Worm (Caenorhabditis elegans): Measurements from ENCODE around the gene C15H11.11.
A peak's percentile ranks its signal among the peaks of the same experiment; 100 is the strongest.

Gene C15H11.11

DNA sequence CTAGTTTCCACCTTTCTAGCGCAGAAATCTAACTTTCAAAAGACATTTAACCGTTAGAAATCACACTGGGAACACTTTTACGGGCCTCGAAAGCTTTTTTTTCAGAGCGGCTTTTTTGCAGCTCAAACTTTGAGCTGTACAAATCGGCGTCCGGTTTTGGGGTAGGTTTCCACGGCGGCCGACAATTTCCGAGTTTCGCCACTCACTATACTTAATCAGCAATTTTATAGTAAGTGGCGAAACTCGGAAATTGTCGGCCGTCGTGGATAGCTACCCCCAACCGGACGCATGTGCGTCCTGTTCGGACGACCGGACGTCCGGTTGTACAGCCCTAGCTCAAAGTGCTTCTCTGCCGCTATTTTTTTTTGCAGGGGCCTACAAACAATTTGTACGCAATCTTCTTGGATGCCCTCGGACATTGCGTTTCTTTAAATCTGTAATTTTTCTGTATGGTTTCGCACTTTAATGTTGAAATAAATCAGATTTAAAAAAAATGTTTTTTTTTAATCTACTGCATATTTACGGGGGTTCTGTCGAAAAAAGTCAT, 19.1 kb upstream of the C15H11.11 start:
- TF ChIP-seq snpc-1.2 (GFP tag; IDR thresholded peaks at IDR 0.05) (no peak), nhr-237 (tag; optimal IDR thresholded peaks at IDR 0.05) (no peak), hlh-30 (tag; optimal IDR thresholded peaks at IDR 0.05; ENCODE audit: insufficient read depth) (no peak), mdt-29 (GFP tag; IDR thresholded peaks at IDR 0.05) (no peak), lin-1 (GFP tag; IDR thresholded peaks at IDR 0.05) (no peak), dmd-8 (GFP tag; IDR thresholded peaks at IDR 0.05) (no peak), ztf-11 (tag; optimal IDR thresholded peaks at IDR 0.05) (no peak), F10B5.3 (tag; optimal IDR thresholded peaks at IDR 0.05) (no peak), ceh-28 (tag; optimal IDR thresholded peaks at IDR 0.05) (no peak), nhr-10 (tag; optimal IDR thresholded peaks at IDR 0.05) (no peak), pha-4 (GFP tag; IDR thresholded peaks at IDR 0.05) (no peak), pha-4 (tag; optimal IDR thresholded peaks at IDR 0.05) (no peak), nhr-76 (tag; optimal IDR thresholded peaks at IDR 0.05) (no peak), mes-2 (tag; optimal IDR thresholded peaks at IDR 0.05; ENCODE audit: poor library complexity, severe bottlenecking) (no peak), lsy-2 (tag; optimal IDR thresholded peaks at IDR 0.05) (no peak)

DNA sequence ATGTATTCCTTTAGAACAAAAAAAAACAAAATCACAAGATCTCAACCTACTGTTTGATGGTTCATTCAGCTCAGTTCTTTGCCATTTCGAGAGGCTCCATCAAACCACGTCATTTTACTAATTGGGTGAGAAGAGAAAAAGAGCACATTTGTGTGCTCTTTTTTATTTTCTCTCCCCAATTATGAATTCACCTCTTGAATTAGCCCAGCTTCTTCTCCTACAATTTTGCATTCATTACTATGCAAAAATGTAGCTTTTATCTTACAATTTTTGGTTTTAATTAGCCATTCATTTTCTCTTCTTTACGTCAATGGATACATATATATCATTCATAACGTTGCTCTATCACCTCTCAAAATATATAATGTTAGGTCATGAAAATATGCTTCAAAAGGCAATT, 9.7 kb upstream of the C15H11.11 start:
- no peak for TF ChIP-seq pha-4 (GFP tag; IDR thresholded peaks at IDR 0.05)
- TF ChIP-seq pha-4 (tag; optimal IDR thresholded peaks at IDR 0.05) = no peak
- TF ChIP-seq ceh-28 (tag; optimal IDR thresholded peaks at IDR 0.05) = no peak
- TF ChIP-seq lin-13 (GFP tag; optimal IDR thresholded peaks at IDR 0.05) = no peak
- no peak for TF ChIP-seq php-3 (GFP tag; IDR thresholded peaks at IDR 0.05)
- no peak for TF ChIP-seq nhr-237 (tag; optimal IDR thresholded peaks at IDR 0.05)
- TF ChIP-seq ZK546.5 (tag; optimal IDR thresholded peaks at IDR 0.05) = no peak

DNA sequence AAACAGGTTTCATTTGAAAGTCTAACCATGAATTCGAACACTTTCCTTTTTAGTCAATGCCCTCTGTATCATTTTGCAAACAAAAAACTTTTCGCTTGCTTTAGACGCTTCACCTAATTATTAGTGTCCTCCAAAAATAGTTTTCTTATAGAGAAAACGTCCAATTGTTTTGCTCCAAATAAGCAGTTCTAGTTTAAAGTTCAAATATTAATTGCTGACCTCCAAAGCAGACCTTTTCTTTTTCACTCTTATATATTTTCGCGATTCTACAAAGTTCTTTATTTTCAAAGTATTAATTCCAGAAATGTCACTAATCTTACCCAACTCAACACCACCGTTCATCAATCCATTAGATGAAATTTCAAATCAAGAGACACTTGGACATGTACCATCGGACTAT, 6.5 kb upstream of the C15H11.11 start, which contains the start of gene gnrr-2:
Gene gnrr-2, plus strand, starts transcription at position 301 of the 400 bp plus-strand sequence.
- TF ChIP-seq spr-1 (tag; optimal IDR thresholded peaks at IDR 0.05) = no peak
- TF ChIP-seq nhr-237 (tag; optimal IDR thresholded peaks at IDR 0.05) = no peak
- no peak for TF ChIP-seq F26F4.8 (GFP tag; conservative IDR thresholded peaks at IDR 0.05)
- no peak for TF ChIP-seq Y75B8A.6 (GFP tag; IDR thresholded peaks at IDR 0.05)
- no peak for TF ChIP-seq zip-2 (tag; optimal IDR thresholded peaks at IDR 0.05)
- TF ChIP-seq ama-1 (optimal IDR thresholded peaks at IDR 0.05) = no peak
- TF ChIP-seq nhr-11 (tag; optimal IDR thresholded peaks at IDR 0.05) = no peak
- TF ChIP-seq zip-11 (GFP tag; IDR thresholded peaks at IDR 0.05) = no peak
- no peak for TF ChIP-seq dmd-8 (GFP tag; IDR thresholded peaks at IDR 0.05)

DNA sequence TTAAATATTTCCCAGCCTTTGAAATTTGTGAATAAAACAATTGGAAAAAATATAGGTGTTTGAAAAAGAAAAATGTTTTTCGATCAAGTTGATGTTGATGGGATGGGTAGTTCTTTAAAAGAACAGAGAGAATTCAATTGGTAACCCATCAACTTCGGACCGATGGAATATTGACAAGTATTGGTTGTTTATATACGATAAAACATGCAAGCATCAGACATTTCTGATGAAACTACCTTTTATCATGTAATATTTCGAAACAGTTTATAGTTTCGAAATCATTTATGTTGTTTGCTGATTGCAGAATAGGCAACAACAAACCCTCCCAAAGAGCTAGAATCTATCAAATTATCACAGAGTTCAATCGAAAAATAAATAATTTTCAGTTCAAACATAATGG, 5.4 kb upstream of the C15H11.11 start:
- TF ChIP-seq zip-2 (tag; optimal IDR thresholded peaks at IDR 0.05) = peak; percentile 39
- TF ChIP-seq ama-1 (optimal IDR thresholded peaks at IDR 0.05) = no peak
- no peak for TF ChIP-seq snpc-1.2 (GFP tag; IDR thresholded peaks at IDR 0.05)
- no peak for TF ChIP-seq ceh-62 (tag; optimal IDR thresholded peaks at IDR 0.05)
- TF ChIP-seq Y5F2A.4 (GFP tag; optimal IDR thresholded peaks at IDR 0.05) = no peak
- TF ChIP-seq daf-8 (GFP tag; IDR thresholded peaks at IDR 0.05) = no peak
- no peak for TF ChIP-seq saeg-2 (GFP tag; IDR thresholded peaks at IDR 0.05)
- TF ChIP-seq snpc-4 (tag; optimal IDR thresholded peaks at IDR 0.05) = no peak
- no peak for TF ChIP-seq fos-1 (tag; optimal IDR thresholded peaks at IDR 0.05)
- no peak for TF ChIP-seq mes-2 (tag; optimal IDR thresholded peaks at IDR 0.05; ENCODE audit: poor library complexity, severe bottlenecking)
- no peak for TF ChIP-seq ceh-44 (GFP tag; IDR thresholded peaks at IDR 0.05)
- TF ChIP-seq lin-13 (GFP tag; optimal IDR thresholded peaks at IDR 0.05) = no peak
- no peak for TF ChIP-seq dmd-6 (GFP tag; IDR thresholded peaks at IDR 0.05)
- no peak for TF ChIP-seq nhr-237 (tag; optimal IDR thresholded peaks at IDR 0.05)
- TF ChIP-seq ztf-7 (tag; optimal IDR thresholded peaks at IDR 0.05) = peak; percentile 21
- TF ChIP-seq attf-4 (tag; optimal IDR thresholded peaks at IDR 0.05) = no peak
- TF ChIP-seq R02D3.7 (tag; optimal IDR thresholded peaks at IDR 0.05) = no peak
- no peak for TF ChIP-seq spr-1 (tag; optimal IDR thresholded peaks at IDR 0.05)
- no peak for TF ChIP-seq daf-16 (GFP tag; optimal IDR thresholded peaks at IDR 0.05)
- peak; percentile 86 for TF ChIP-seq daf-16 (tag; optimal IDR thresholded peaks at IDR 0.05)

All from whole organism, L4 larva.